Fruit fly (Drosophila melanogaster): Measurements from ENCODE around the gene VhaM9.7-a.

VhaM9.7-a gene

dm6 chr3L:4239442-4240322, 22.8 kb upstream of the VhaM9.7-a start, which contains the start of gene Sqor (continued):
- peak; percentile 82 for TF ChIP-seq Asciz (GFP tag; optimal IDR thresholded peaks at IDR 0.05)
- peak; percentile 65 for TF ChIP-seq Hr3 (GFP tag; optimal IDR thresholded peaks at IDR 0.05)
- no peak for TF ChIP-seq CG2129 (GFP tag; IDR thresholded peaks at IDR 0.05; ENCODE audit: partially characterized antibody)
- peak; percentile 64 for TF ChIP-seq D19A (tag; optimal IDR thresholded peaks at IDR 0.05)
- peak; percentile 85 for TF ChIP-seq ERR (GFP tag; optimal IDR thresholded peaks at IDR 0.05)
- peak; percentile 89 to 95 for TF ChIP-seq Hr51 (GFP tag; optimal IDR thresholded peaks at IDR 0.05)
- TF ChIP-seq CG8924 (tag; optimal IDR thresholded peaks at IDR 0.05): peak; percentile 90
- peak; percentile 63 for TF ChIP-seq CG3995 (GFP tag; optimal IDR thresholded peaks at IDR 0.05)
- TF ChIP-seq Gsc (GFP tag; IDR thresholded peaks at IDR 0.05): no peak
- TF ChIP-seq fd96Cb (tag; optimal IDR thresholded peaks at IDR 0.05): peak; percentile 73
- TF ChIP-seq Dek (tag; optimal IDR thresholded peaks at IDR 0.05): peak; percentile 91
- TF ChIP-seq ro (GFP tag; IDR thresholded peaks at IDR 0.05): peak; percentile 43; the same call in 1 of the 2 replicates
- peak; percentile 85 for TF ChIP-seq CG11504 (tag; optimal IDR thresholded peaks at IDR 0.05)
- TF ChIP-seq Lim3 (GFP tag; IDR thresholded peaks at IDR 0.05): peak; percentile 38; the same call in 1 of the 2 replicates
- TF ChIP-seq HmgD (GFP tag; optimal IDR thresholded peaks at IDR 0.05): peak; percentile 82
- peak; percentile 92 for TF ChIP-seq NfI (GFP tag; optimal IDR thresholded peaks at IDR 0.05)
- TF ChIP-seq CG18262 (tag; optimal IDR thresholded peaks at IDR 0.05): peak; percentile 80
- TF ChIP-seq CG17912 (GFP tag; optimal IDR thresholded peaks at IDR 0.05): peak; percentile 66
- TF ChIP-seq ken (GFP tag; IDR thresholded peaks at IDR 0.05): peak; percentile 57
- TF ChIP-seq CG16779 (GFP tag; IDR thresholded peaks at IDR 0.05): peak; percentile 71; the same call in 1 of the 2 replicates
- TF ChIP-seq tup (GFP tag; optimal IDR thresholded peaks at IDR 0.05): peak; percentile 76
- TF ChIP-seq CG10147 (GFP tag; optimal IDR thresholded peaks at IDR 0.05): peak; percentile 91
- TF ChIP-seq CG9817 (tag; optimal IDR thresholded peaks at IDR 0.05): peak; percentile 81
- peak; percentile 43 for TF ChIP-seq Neu2 (GFP tag; optimal IDR thresholded peaks at IDR 0.05; ENCODE audit: borderline replicate concordance)
- peak; percentile 57 for TF ChIP-seq ash1 (GFP tag; optimal IDR thresholded peaks at IDR 0.05)
- TF ChIP-seq hb (GFP tag; IDR thresholded peaks at IDR 0.05; ENCODE audit: partially characterized antibody): no peak
- TF ChIP-seq corto (GFP tag; optimal IDR thresholded peaks at IDR 0.05): peak; percentile 83
- TF ChIP-seq CG4282 (GFP tag; optimal IDR thresholded peaks at IDR 0.05): peak; percentile 80
- peak; percentile 93 for TF ChIP-seq Atf3 (GFP tag; optimal IDR thresholded peaks at IDR 0.05)
- TF ChIP-seq BtbVII (GFP tag; optimal IDR thresholded peaks at IDR 0.05): peak; percentile 90
- peak; percentile 73 for TF ChIP-seq CrebB (tag; optimal IDR thresholded peaks at IDR 0.05)
- TF ChIP-seq row (GFP tag; IDR thresholded peaks at IDR 0.05): peak; percentile 95
- TF ChIP-seq aop (GFP tag; IDR thresholded peaks at IDR 0.05): peak; percentile 73; the same call in 1 of the 2 replicates
- TF ChIP-seq CG4617 (GFP tag; optimal IDR thresholded peaks at IDR 0.05; ENCODE audit: borderline replicate concordance): peak; percentile 4
- no peak for TF ChIP-seq Tbp (GFP tag; optimal IDR thresholded peaks at IDR 0.05)
- TF ChIP-seq CG2678 (tag; optimal IDR thresholded peaks at IDR 0.05): peak; percentile 94
- peak; percentile 66 for TF ChIP-seq da (GFP tag; optimal IDR thresholded peaks at IDR 0.05)
- peak; percentile 54 for TF ChIP-seq CG18764 (GFP tag; optimal IDR thresholded peaks at IDR 0.05)
- TF ChIP-seq cwo (GFP tag; optimal IDR thresholded peaks at IDR 0.05): peak; percentile 83
- no peak for TF ChIP-seq bigmax (GFP tag; optimal IDR thresholded peaks at IDR 0.05)
- peak; percentile 25 for TF ChIP-seq pzg (GFP tag; optimal IDR thresholded peaks at IDR 0.05)
- TF ChIP-seq bcd (GFP tag; optimal IDR thresholded peaks at IDR 0.05): peak; percentile 90
- no peak for TF ChIP-seq sna (GFP tag; IDR thresholded peaks at IDR 0.05; ENCODE audit: partially characterized antibody)
- peak; percentile 72 for TF ChIP-seq CG32772 (GFP tag; IDR thresholded peaks at IDR 0.05)
- peak; percentile 75 for TF ChIP-seq Nf-YA (GFP tag; IDR thresholded peaks at IDR 0.05)
- peak; percentile 87 for TF ChIP-seq eyg (GFP tag; optimal IDR thresholded peaks at IDR 0.05)
- TF ChIP-seq Antp (GFP tag; optimal IDR thresholded peaks at IDR 0.05): peak; percentile 91
- no peak for TF ChIP-seq Sry-β (GFP tag; optimal IDR thresholded peaks at IDR 0.05)
